Worm (Caenorhabditis elegans) whole organism, young adult: ENCODE data around the gene Y10G11A.1.

Source experiments
- B0019.2 ChIP-seq: fragments of 200-800 bp; sonication (Bioruptor generic); conservative IDR thresholded peaks from 2 replicates; pipeline ENCODE4 v1.3.6; 2022; ENCODE audit warnings: missing genetic modification reagents, missing genetic modification characterization, missing compliant biosample characterization
- C06A6.2 ChIP-seq: fragments of 200-800 bp; sonication (Bioruptor generic); conservative IDR thresholded peaks from 2 replicates; pipeline ENCODE4 v1.3.6; 2022; ENCODE audit warnings: missing genetic modification characterization, missing compliant biosample characterization
- C17E4.6 ChIP-seq: fragments of 200-800 bp; sonication (Bioruptor generic); IDR thresholded peaks from 2 replicates; pipeline ENCODE4 v1.3.6; 2022; ENCODE audit warnings: missing genetic modification reagents, missing genetic modification characterization, missing compliant biosample characterization
- D2030.7 ChIP-seq: fragments of 200-800 bp; sonication (Bioruptor generic); IDR thresholded peaks from 2 replicates; pipeline ENCODE4 v1.3.6; 2022; ENCODE audit warnings: missing genetic modification reagents, missing genetic modification characterization, missing compliant biosample characterization
- F22D6.2 ChIP-seq: sonication (generic microtip); optimal IDR thresholded peaks from 2 replicates; lab custom pipeline; 2016; ENCODE audit warnings: mild to moderate bottlenecking, missing genetic modification characterization, missing compliant biosample characterization
- F33H1.4 ChIP-seq: fragments of 200-800 bp; sonication (Bioruptor generic); IDR thresholded peaks from 2 replicates; pipeline ENCODE4 v1.3.6; 2022; ENCODE audit warnings: missing genetic modification reagents, missing genetic modification characterization, missing compliant biosample characterization
- F49E8.2 ChIP-seq: sonication (generic microtip); optimal IDR thresholded peaks from 3 replicates; lab custom pipeline; 2017; ENCODE audit warnings: missing genetic modification characterization, mild to moderate bottlenecking, missing compliant biosample characterization, antibody characterized with exemption, moderate library complexity; ENCODE audit not compliant: insufficient read depth
- F52B5.7 ChIP-seq: sonication (generic microtip); optimal IDR thresholded peaks from 2 replicates; lab custom pipeline; 2016; ENCODE audit warnings: mild to moderate bottlenecking, missing genetic modification characterization, missing compliant biosample characterization
- F55B11.4 ChIP-seq: sonication (generic microtip); optimal IDR thresholded peaks from 2 replicates; lab custom pipeline; 2016; ENCODE audit warnings: missing compliant biosample characterization, missing genetic modification characterization, borderline replicate concordance; ENCODE audit not compliant: insufficient read depth
- F57C9.4 ChIP-seq: sonication (generic microtip); optimal IDR thresholded peaks from 2 replicates; lab custom pipeline; 2017; ENCODE audit warnings: mild to moderate bottlenecking, missing genetic modification characterization, missing compliant biosample characterization
- K11D2.4 ChIP-seq: fragments of 200-800 bp; sonication (Bioruptor generic); IDR thresholded peaks from 2 replicates; pipeline ENCODE4 v1.3.6; 2022; ENCODE audit warnings: missing genetic modification reagents, missing genetic modification characterization, missing compliant biosample characterization
- T07F8.4 ChIP-seq: sonication (generic microtip); optimal IDR thresholded peaks from 2 replicates; lab custom pipeline; 2016; ENCODE audit warnings: mild to moderate bottlenecking, missing genetic modification characterization, moderate library complexity, missing compliant biosample characterization
- Y95B8A.8 ChIP-seq: fragments of 200-800 bp; sonication (Bioruptor generic); IDR thresholded peaks from 2 replicates; pipeline ENCODE4 v1.3.6; 2022; ENCODE audit warnings: missing genetic modification reagents, missing genetic modification characterization, missing compliant biosample characterization
- ama-1 ChIP-seq, 3 experiments: fragments of 150-350 bp in 1 of 3; sonication (generic microtip) in 2 of 3; optimal IDR thresholded peaks; 2 replicates each; lab custom pipeline; 2014 to 2018; ENCODE audit warnings: missing biosample characterization in 2 of 3, missing genetic modification characterization in 2 of 3, missing genetic modification reagents in 2 of 3
- ccch-3 ChIP-seq: fragments of 200-800 bp; sonication (Bioruptor generic); optimal IDR thresholded peaks from 2 replicates; lab custom pipeline; 2018; ENCODE audit warnings: mild to moderate bottlenecking, missing genetic modification characterization, missing compliant biosample characterization
- cebp-2 ChIP-seq: fragments of 200-800 bp; sonication (Bioruptor generic); IDR thresholded peaks from 2 replicates; pipeline ENCODE4 v1.3.6; 2022; ENCODE audit warnings: missing genetic modification characterization, missing compliant biosample characterization
- ceh-100 ChIP-seq: fragments of 200-800 bp; sonication (Bioruptor generic); IDR thresholded peaks from 2 replicates; pipeline ENCODE4 v1.3.6; 2022; ENCODE audit warnings: missing genetic modification reagents, missing genetic modification characterization, missing compliant biosample characterization
- ceh-27 ChIP-seq: fragments of 200-800 bp; sonication (Bioruptor generic); optimal IDR thresholded peaks from 2 replicates; lab custom pipeline; 2018; ENCODE audit warnings: mild to moderate bottlenecking, missing genetic modification characterization, moderate library complexity, missing compliant biosample characterization
- ceh-40 ChIP-seq: fragments of 200-800 bp; sonication (Bioruptor generic); IDR thresholded peaks from 2 replicates; pipeline ENCODE4 v1.3.6; 2022; ENCODE audit warnings: missing genetic modification characterization, missing compliant biosample characterization
- ceh-58 ChIP-seq: fragments of 200-800 bp; sonication (Bioruptor generic); IDR thresholded peaks from 2 replicates; pipeline ENCODE4 v1.3.6; 2022; ENCODE audit warnings: missing genetic modification characterization, missing compliant biosample characterization
- efl-1 ChIP-seq: fragments of 150-350 bp; optimal IDR thresholded peaks from 2 replicates; lab custom pipeline; 2014; ENCODE audit warnings: missing biosample characterization, missing genetic modification reagents, missing genetic modification characterization
- egrh-3 ChIP-seq: fragments of 200-800 bp; sonication (Bioruptor generic); IDR thresholded peaks from 2 replicates; pipeline ENCODE4 v1.3.6; 2022; ENCODE audit warnings: missing genetic modification reagents, missing genetic modification characterization, missing compliant biosample characterization
- ekl-4 ChIP-seq: fragments of 200-800 bp; sonication (Bioruptor generic); IDR thresholded peaks from 2 replicates; pipeline ENCODE4 v1.3.6; 2022; ENCODE audit warnings: missing genetic modification reagents, missing genetic modification characterization, missing compliant biosample characterization
- fkh-3 ChIP-seq: sonication (generic microtip); optimal IDR thresholded peaks from 2 replicates; lab custom pipeline; 2016; ENCODE audit warnings: mild to moderate bottlenecking, missing genetic modification characterization, missing compliant biosample characterization
- him-1 ChIP-seq: sonication (generic microtip); optimal IDR thresholded peaks from 2 replicates; lab custom pipeline; 2016; ENCODE audit warnings: missing genotype, missing genetic modification reagents, missing genetic modification characterization, missing compliant biosample characterization
- hmg-1.2 ChIP-seq: fragments of 200-800 bp; sonication (Bioruptor generic); IDR thresholded peaks from 2 replicates; pipeline ENCODE4 v1.3.6; 2022; ENCODE audit warnings: missing genetic modification reagents, missing genetic modification characterization, missing compliant biosample characterization
- hmg-20 ChIP-seq: fragments of 200-800 bp; sonication (Bioruptor generic); IDR thresholded peaks from 2 replicates; pipeline ENCODE4 v1.3.6; 2022; ENCODE audit warnings: missing genetic modification reagents, missing genetic modification characterization, missing compliant biosample characterization
- hrde-1 ChIP-seq: sonication (generic microtip); optimal IDR thresholded peaks from 2 replicates; lab custom pipeline; 2016; ENCODE audit warnings: missing genetic modification characterization, mild to moderate bottlenecking, missing compliant biosample characterization, moderate library complexity, missing genotype, missing genetic modification reagents, borderline replicate concordance
- lin-54 ChIP-seq: fragments of 200-800 bp; sonication (Bioruptor generic); optimal IDR thresholded peaks from 2 replicates; lab custom pipeline; 2018; ENCODE audit warnings: mild to moderate bottlenecking, missing genetic modification characterization, missing compliant biosample characterization
- lir-1 ChIP-seq: fragments of 200-800 bp; sonication (Bioruptor generic); conservative IDR thresholded peaks from 2 replicates; pipeline ENCODE4 v1.3.6; 2022; ENCODE audit warnings: missing genetic modification reagents, missing genetic modification characterization, missing compliant biosample characterization
- lsy-27 ChIP-seq: sonication (generic microtip); optimal IDR thresholded peaks from 2 replicates; lab custom pipeline; 2017; ENCODE audit warnings: missing genetic modification characterization, mild to moderate bottlenecking, missing compliant biosample characterization, antibody characterized with exemption, missing genotype, borderline replicate concordance; ENCODE audit not compliant: insufficient read depth
- nfya-1 ChIP-seq: sonication (generic microtip); optimal IDR thresholded peaks from 2 replicates; lab custom pipeline; 2017; ENCODE audit warnings: antibody characterized with exemption, missing compliant biosample characterization, missing genetic modification characterization, borderline replicate concordance; ENCODE audit not compliant: insufficient read depth
- nfya-2 ChIP-seq: fragments of 200-800 bp; sonication (Bioruptor generic); IDR thresholded peaks from 2 replicates; pipeline ENCODE4 v1.3.6; 2022; ENCODE audit warnings: missing genetic modification reagents, missing genetic modification characterization, missing compliant biosample characterization
- nfyb-1 ChIP-seq: fragments of 200-800 bp; sonication (Bioruptor generic); IDR thresholded peaks from 2 replicates; pipeline ENCODE4 v1.3.6; 2022; ENCODE audit warnings: missing genetic modification reagents, missing genetic modification characterization, missing compliant biosample characterization
- nhr-27 ChIP-seq: fragments of 200-800 bp; sonication (Bioruptor generic); optimal IDR thresholded peaks from 2 replicates; lab custom pipeline; 2018; ENCODE audit warnings: mild to moderate bottlenecking, missing genetic modification characterization, moderate library complexity, missing compliant biosample characterization
- nhr-80 ChIP-seq: sonication (generic microtip); optimal IDR thresholded peaks from 2 replicates; lab custom pipeline; 2016; ENCODE audit warnings: missing genetic modification characterization, missing compliant biosample characterization
- rec-8 ChIP-seq, 2 experiments: sonication (generic microtip); optimal IDR thresholded peaks; 2 replicates each; lab custom pipeline; 2016; ENCODE audit warnings: mild to moderate bottlenecking in 2 of 2, missing genetic modification characterization in 2 of 2, missing genetic modification reagents in 2 of 2, missing genotype in 2 of 2, missing biosample characterization in 1 of 2, missing compliant biosample characterization in 1 of 2, moderate library complexity in 1 of 2
- rpc-1 ChIP-seq, 2 experiments: fragments of 150-350 bp in 1 of 2; sonication (generic microtip) in 1 of 2; optimal IDR thresholded peaks; 2 replicates each; lab custom pipeline; 2014 to 2018; ENCODE audit warnings: missing biosample characterization in 1 of 2, missing genetic modification characterization in 1 of 2, missing genetic modification reagents in 1 of 2, missing genotype in 1 of 2
- sdz-38 ChIP-seq: sonication (generic microtip); optimal IDR thresholded peaks from 2 replicates; lab custom pipeline; 2016; ENCODE audit warnings: missing genotype, missing genetic modification characterization, missing compliant biosample characterization
- sptf-2 ChIP-seq: fragments of 200-800 bp; sonication (Bioruptor generic); optimal IDR thresholded peaks from 2 replicates; lab custom pipeline; 2018; ENCODE audit warnings: mild to moderate bottlenecking, missing genetic modification characterization, missing compliant biosample characterization
- tbp1 ChIP-seq: fragments of 200-800 bp; sonication (Bioruptor generic); optimal IDR thresholded peaks from 2 replicates; lab custom pipeline; 2018; ENCODE audit warnings: mild to moderate bottlenecking, missing genetic modification characterization, missing compliant biosample characterization
- tbx-9 ChIP-seq: sonication (generic microtip); optimal IDR thresholded peaks from 2 replicates; lab custom pipeline; 2016; ENCODE audit warnings: borderline replicate concordance, missing genetic modification characterization, inconsistent platforms, missing compliant biosample characterization
- unc-62 ChIP-seq: fragments of 150-350 bp; optimal IDR thresholded peaks from 2 replicates; lab custom pipeline; 2014; ENCODE audit warnings: missing biosample characterization, missing genetic modification reagents, missing genetic modification characterization
- ztf-18 ChIP-seq: sonication (generic microtip); optimal IDR thresholded peaks from 2 replicates; lab custom pipeline; 2016; ENCODE audit warnings: missing genotype, mild to moderate bottlenecking, missing genetic modification characterization, missing compliant biosample characterization
- ztf-22 ChIP-seq: fragments of 200-800 bp; sonication (Bioruptor generic); optimal IDR thresholded peaks from 2 replicates; lab custom pipeline; 2018; ENCODE audit warnings: mild to moderate bottlenecking, missing genetic modification characterization, moderate library complexity, missing compliant biosample characterization
- ztf-6 ChIP-seq: fragments of 200-800 bp; sonication (Bioruptor generic); IDR thresholded peaks from 2 replicates; pipeline ENCODE4 v1.3.6; 2022; ENCODE audit warnings: missing genetic modification reagents, missing genetic modification characterization, missing compliant biosample characterization

Y10G11A.1 gene

DNA sequence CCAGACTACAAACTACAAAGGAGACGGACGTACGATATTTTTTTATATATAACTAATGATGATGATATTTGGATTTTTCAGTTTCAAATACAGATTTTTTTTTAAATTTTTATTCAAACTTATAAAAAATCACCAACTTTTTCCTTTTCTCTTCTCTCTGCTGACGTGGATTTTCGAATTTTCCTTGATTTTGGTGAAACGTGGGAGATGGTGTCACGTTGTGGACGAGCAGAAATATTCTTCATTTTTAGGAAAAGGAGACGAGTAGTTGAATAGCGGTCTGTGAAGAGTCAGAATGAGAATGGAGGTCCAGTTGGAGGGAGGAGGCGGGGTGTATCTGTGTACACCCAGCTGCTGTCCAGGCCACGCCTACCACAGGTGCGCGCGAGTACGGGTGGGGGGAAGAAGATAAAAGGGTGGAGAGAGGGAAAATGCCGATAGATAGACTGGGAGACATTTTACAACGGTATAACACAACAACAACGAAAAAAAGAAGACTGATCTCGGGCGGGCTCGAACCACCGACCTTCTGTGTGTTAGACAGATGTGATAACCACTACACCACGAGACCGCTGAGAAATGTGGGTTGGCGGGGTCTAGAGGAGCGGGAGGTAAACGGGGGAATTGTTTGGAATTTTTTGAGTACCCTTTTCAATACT is 42.4 kb upstream of the Y10G11A.1 start, which contains the start of gene Y7A9D.1 (continued):
- TF ChIP-seq nfya-1 (tag; lab: Kevin White, UChicago) = no peak
- TF ChIP-seq ceh-40 (GFP tag; lab: Robert Waterston, UW) = no peak
- peak; percentile 52; the same call in 1 of the 2 replicates for TF ChIP-seq lir-1 (GFP tag; lab: Robert Waterston, UW)
- TF ChIP-seq F22D6.2 (tag; lab: Kevin White, UChicago) = no peak
- TF ChIP-seq ama-1 (optimal IDR thresholded peaks at IDR 0.05; lab: Kevin White, UChicago) = no peak
- peak in 1 of 2 experiments; percentile 59 for TF ChIP-seq ama-1 (GFP tag; optimal IDR thresholded peaks at IDR 0.05; lab: Kevin White, UChicago)
- no peak for TF ChIP-seq F52B5.7 (tag; lab: Kevin White, UChicago)
- TF ChIP-seq F49E8.2 (tag; lab: Kevin White, UChicago) = peak; percentile 53
- peak; percentile 44 for TF ChIP-seq him-1 (tag; lab: Kevin White, UChicago)
- peak; percentile 86 for TF ChIP-seq D2030.7
- TF ChIP-seq lsy-27 (tag; lab: Kevin White, UChicago) = no peak
- TF ChIP-seq T07F8.4 (tag; lab: Kevin White, UChicago) = peak; percentile 42
- peak; percentile 74 for TF ChIP-seq rpc-1 (optimal IDR thresholded peaks at IDR 0.05; lab: Kevin White, UChicago)
- peak; percentile 79 for TF ChIP-seq rpc-1 (tag; optimal IDR thresholded peaks at IDR 0.05; lab: Kevin White, UChicago)
- TF ChIP-seq fkh-3 (tag; lab: Kevin White, UChicago) = no peak
- peak; percentile 66 for TF ChIP-seq ekl-4 (GFP tag; lab: Robert Waterston, UW)
- TF ChIP-seq egrh-3 = peak; percentile 36
- no peak for TF ChIP-seq cebp-2 (GFP tag; lab: Robert Waterston, UW)
- peak; percentile 41 for TF ChIP-seq hrde-1 (tag; lab: Kevin White, UChicago)
- TF ChIP-seq sdz-38 = no peak
- TF ChIP-seq ceh-100 (GFP tag; lab: Robert Waterston, UW) = 0 out of 2 replicates have a peak, but pooled peaks have one; percentile 22
- no peak for TF ChIP-seq unc-62
- TF ChIP-seq hmg-20 (GFP tag; lab: Robert Waterston, UW) = 0 out of 2 replicates have a peak, but pooled peaks have one; percentile 70
- TF ChIP-seq ztf-22 (GFP tag; lab: Kevin White, UChicago) = no peak
- no peak for TF ChIP-seq K11D2.4 (GFP tag; lab: Robert Waterston, UW)
- TF ChIP-seq ztf-6 (GFP tag; lab: Robert Waterston, UW) = no peak
- no peak for TF ChIP-seq C06A6.2 (GFP tag; lab: Robert Waterston, UW)
- TF ChIP-seq rec-8 (tag; optimal IDR thresholded peaks at IDR 0.05; lab: Kevin White, UChicago) = peak in 1 of 2 experiments; percentile 20
- TF ChIP-seq tbx-9 (tag; lab: Kevin White, UChicago) = no peak
- TF ChIP-seq nfya-2 (GFP tag; lab: Robert Waterston, UW) = no peak
- no peak for TF ChIP-seq nhr-27 (tag; lab: Kevin White, UChicago)
- TF ChIP-seq C17E4.6 (GFP tag; lab: Robert Waterston, UW) = 0 out of 2 replicates have a peak, but pooled peaks have one; percentile 36
- no peak for TF ChIP-seq ceh-27
- no peak for TF ChIP-seq ceh-58 (GFP tag; lab: Robert Waterston, UW)
- TF ChIP-seq sptf-2 (GFP tag; lab: Kevin White, UChicago) = no peak
- 0 out of 2 replicates have a peak, but pooled peaks have one; percentile 15 for TF ChIP-seq F33H1.4 (GFP tag; lab: Robert Waterston, UW)
- TF ChIP-seq hmg-1.2 = peak; percentile 74
- no peak for TF ChIP-seq ztf-18
- TF ChIP-seq efl-1 = no peak
- TF ChIP-seq Y95B8A.8 (GFP tag; lab: Robert Waterston, UW) = no peak
- TF ChIP-seq F55B11.4 (tag; lab: Kevin White, UChicago) = no peak
- TF ChIP-seq nhr-80 (tag; lab: Kevin White, UChicago) = peak; percentile 9
- TF ChIP-seq F57C9.4 (tag; lab: Kevin White, UChicago) = no peak
- TF ChIP-seq ccch-3 (GFP tag; lab: Kevin White, UChicago) = no peak
- TF ChIP-seq tbp1 = peak; percentile 97
- no peak for TF ChIP-seq lin-54
- TF ChIP-seq nfyb-1 = no peak; the same call in 1 of the 2 replicates
- no peak for TF ChIP-seq B0019.2
